Worm (Caenorhabditis elegans) whole organism, L4 larva: ENCODE results near the gene W01D2.3.

Source experiments
- D1046.2 ChIP-seq: fragments of 200-800 bp; sonication (Bioruptor generic); IDR thresholded peaks from 2 replicates; pipeline ENCODE4 v1.3.6; 2022; ENCODE audit warnings: missing genetic modification characterization, missing compliant biosample characterization
- F10B5.3 ChIP-seq: sonication (generic microtip); optimal IDR thresholded peaks from 2 replicates; lab custom pipeline; 2016; ENCODE audit warnings: mild to moderate bottlenecking, missing genetic modification characterization, missing compliant biosample characterization
- F26F4.8 ChIP-seq: fragments of 200-800 bp; sonication (Bioruptor generic); conservative IDR thresholded peaks from 2 replicates; pipeline ENCODE4 v1.3.6; 2022; ENCODE audit warnings: missing genetic modification characterization, missing compliant biosample characterization
- F49E8.2 ChIP-seq: sonication (generic microtip); optimal IDR thresholded peaks from 2 replicates; lab custom pipeline; 2016; ENCODE audit warnings: missing compliant biosample characterization, mild to moderate bottlenecking, missing genetic modification characterization, borderline replicate concordance
- R02D3.7 ChIP-seq: fragments of 150-350 bp; sonication (generic microtip); optimal IDR thresholded peaks from 3 replicates; lab custom pipeline; 2014; ENCODE audit warnings: missing biosample characterization, missing genetic modification characterization
- T20F7.1 ChIP-seq: fragments of 200-800 bp; sonication (Bioruptor generic); optimal IDR thresholded peaks from 2 replicates; lab custom pipeline; 2018; ENCODE audit warnings: mild to moderate bottlenecking, missing genetic modification characterization, missing compliant biosample characterization
- Y48G9A.11 ChIP-seq: fragments of 200-800 bp; sonication (Bioruptor generic); IDR thresholded peaks from 2 replicates; pipeline ENCODE4 v1.3.6; 2022; ENCODE audit warnings: missing genetic modification reagents, missing genetic modification characterization, missing compliant biosample characterization
- ZK337.2 ChIP-seq: fragments of 200-800 bp; sonication (Bioruptor generic); IDR thresholded peaks from 2 replicates; pipeline ENCODE4 v1.3.6; 2022; ENCODE audit warnings: missing genetic modification reagents, missing genetic modification characterization, missing compliant biosample characterization
- ZK546.5 ChIP-seq, 2 experiments: sonication (generic microtip); optimal IDR thresholded peaks; 2 replicates each; lab custom pipeline; 2017; ENCODE audit warnings: missing biosample characterization in 2 of 2, missing genetic modification characterization in 2 of 2
- aha-1 ChIP-seq: fragments of 150-350 bp; peaks from one replicate; lab custom pipeline; 2014; ENCODE audit warnings: missing biosample characterization, missing genetic modification characterization
- aly-2 ChIP-seq: sonication (generic microtip); optimal IDR thresholded peaks from 2 replicates; lab custom pipeline; 2018; ENCODE audit warnings: missing biosample characterization, missing genetic modification characterization
- ama-1 ChIP-seq: fragments of 150-350 bp; optimal IDR thresholded peaks from 2 replicates; lab custom pipeline; 2014; ENCODE audit warnings: inconsistent platforms, mixed read lengths
- arid-1 ChIP-seq: fragments of 200-800 bp; sonication (Bioruptor generic); conservative IDR thresholded peaks from 2 replicates; pipeline ENCODE4 v1.3.6; 2022; ENCODE audit warnings: missing genetic modification reagents, missing genetic modification characterization, missing compliant biosample characterization
- ceh-20 ChIP-seq: fragments of 200-800 bp; sonication (Bioruptor generic); IDR thresholded peaks from 2 replicates; pipeline ENCODE4 v1.3.6; 2022; ENCODE audit warnings: missing genetic modification reagents, missing genetic modification characterization, missing compliant biosample characterization
- ceh-28 ChIP-seq: fragments of 150-350 bp; optimal IDR thresholded peaks from 2 replicates; lab custom pipeline; 2014; ENCODE audit warnings: missing biosample characterization, missing genetic modification reagents, missing genetic modification characterization
- ceh-62 ChIP-seq: sonication (generic microtip); optimal IDR thresholded peaks from 2 replicates; lab custom pipeline; 2017; ENCODE audit warnings: missing biosample characterization, missing genetic modification characterization
- cey-2 ChIP-seq: sonication (generic microtip); optimal IDR thresholded peaks from 3 replicates; lab custom pipeline; 2017; ENCODE audit warnings: missing genetic modification characterization, mild to moderate bottlenecking, missing compliant biosample characterization, antibody characterized with exemption, borderline replicate concordance; ENCODE audit not compliant: insufficient read depth
- daf-12 ChIP-seq: fragments of 150-350 bp; optimal IDR thresholded peaks from 2 replicates; lab custom pipeline; 2014; ENCODE audit warnings: missing biosample characterization, missing genetic modification reagents, missing genetic modification characterization
- daf-19 ChIP-seq: fragments of 200-800 bp; sonication (Bioruptor generic); conservative IDR thresholded peaks from 2 replicates; pipeline ENCODE4 v1.3.6; 2022; ENCODE audit warnings: missing genetic modification characterization, missing compliant biosample characterization
- dmd-6 ChIP-seq: fragments of 200-800 bp; sonication (Bioruptor generic); IDR thresholded peaks from 2 replicates; pipeline ENCODE4 v1.3.6; 2022; ENCODE audit warnings: missing genetic modification reagents, missing genetic modification characterization, missing compliant biosample characterization
- duxl-1 ChIP-seq: sonication (generic microtip); optimal IDR thresholded peaks from 2 replicates; lab custom pipeline; 2016; ENCODE audit warnings: mild to moderate bottlenecking, missing genetic modification characterization, moderate library complexity, missing compliant biosample characterization; ENCODE audit not compliant: poor library complexity
- dve-1 ChIP-seq: sonication (generic microtip); optimal IDR thresholded peaks from 2 replicates; lab custom pipeline; 2017; ENCODE audit warnings: antibody characterized with exemption, mild to moderate bottlenecking, missing genetic modification characterization, missing compliant biosample characterization; ENCODE audit not compliant: insufficient read depth
- gei-8 ChIP-seq: fragments of 200-800 bp; sonication (Bioruptor generic); optimal IDR thresholded peaks from 2 replicates; lab custom pipeline; 2018; ENCODE audit warnings: mild to moderate bottlenecking, missing genetic modification characterization, missing compliant biosample characterization
- hif-1 ChIP-seq, 2 experiments: sonication (generic microtip); optimal IDR thresholded peaks; 2 replicates each; lab custom pipeline; 2016 to 2017; ENCODE audit warnings: missing compliant biosample characterization in 2 of 2, missing genetic modification characterization in 2 of 2, missing genetic modification reagents in 2 of 2, missing genotype in 2 of 2, mild to moderate bottlenecking in 1 of 2
- hlh-11 ChIP-seq: fragments of 200-800 bp; sonication (Bioruptor generic); optimal IDR thresholded peaks from 2 replicates; lab custom pipeline; 2018; ENCODE audit warnings: mild to moderate bottlenecking, missing genetic modification characterization, missing compliant biosample characterization
- hlh-30 ChIP-seq: sonication (generic microtip); optimal IDR thresholded peaks from 2 replicates; lab custom pipeline; 2017; ENCODE audit warnings: antibody characterized with exemption, mild to moderate bottlenecking, missing genetic modification characterization, missing compliant biosample characterization; ENCODE audit not compliant: insufficient read depth
- hmg-1.1 ChIP-seq: fragments of 200-800 bp; sonication (Bioruptor generic); IDR thresholded peaks from 2 replicates; pipeline ENCODE4 v1.3.6; 2022; ENCODE audit warnings: missing genetic modification reagents, missing genetic modification characterization, missing compliant biosample characterization
- lin-1 ChIP-seq: fragments of 200-800 bp; sonication (Bioruptor generic); IDR thresholded peaks from 2 replicates; pipeline ENCODE4 v1.3.6; 2022; ENCODE audit warnings: missing genetic modification reagents, missing genetic modification characterization, missing compliant biosample characterization
- lin-38 ChIP-seq: fragments of 200-800 bp; sonication (Bioruptor generic); IDR thresholded peaks from 2 replicates; pipeline ENCODE4 v1.3.6; 2022; ENCODE audit warnings: missing genetic modification reagents, missing genetic modification characterization, missing compliant biosample characterization
- lin-39 ChIP-seq: fragments of 150-350 bp; optimal IDR thresholded peaks from 2 replicates; lab custom pipeline; 2014; ENCODE audit warnings: missing biosample characterization, missing genetic modification reagents, missing genetic modification characterization
- lir-3 ChIP-seq: sonication (generic microtip); optimal IDR thresholded peaks from 2 replicates; lab custom pipeline; 2016; ENCODE audit warnings: mild to moderate bottlenecking, missing genetic modification characterization, missing compliant biosample characterization
- lsy-2 ChIP-seq, 2 experiments: fragments of 150-350 bp in 1 of 2; sonication (generic microtip) in 1 of 2; optimal IDR thresholded peaks; 2 replicates each; lab custom pipeline; 2014 to 2017; ENCODE audit warnings: missing biosample characterization in 2 of 2, missing genetic modification characterization in 2 of 2
- madf-5 ChIP-seq, 2 experiments: fragments of 200-800 bp; sonication (Bioruptor generic); IDR thresholded peaks; 2 replicates each; pipeline ENCODE4 v1.3.6; 2022; ENCODE audit warnings: missing compliant biosample characterization in 2 of 2, missing genetic modification characterization in 2 of 2
- mdl-1 ChIP-seq, 2 experiments: fragments of 150-350 bp in 1 of 2; sonication (generic microtip) in 1 of 2; optimal IDR thresholded peaks; 2 replicates each; lab custom pipeline; 2014 to 2017; ENCODE audit warnings: missing biosample characterization in 2 of 2, missing genetic modification characterization in 2 of 2
- mxl-3 ChIP-seq: fragments of 200-800 bp; sonication (Bioruptor generic); optimal IDR thresholded peaks from 2 replicates; lab custom pipeline; 2018; ENCODE audit warnings: mild to moderate bottlenecking, missing genetic modification characterization, missing compliant biosample characterization
- nhr-111 ChIP-seq: fragments of 200-800 bp; sonication (Bioruptor generic); optimal IDR thresholded peaks from 2 replicates; lab custom pipeline; 2018; ENCODE audit warnings: mild to moderate bottlenecking, missing genetic modification characterization, missing compliant biosample characterization
- nhr-237 ChIP-seq: sonication (generic microtip); optimal IDR thresholded peaks from 2 replicates; lab custom pipeline; 2017; ENCODE audit warnings: missing biosample characterization, missing genetic modification characterization
- nhr-6 ChIP-seq: fragments of 150-350 bp; optimal IDR thresholded peaks from 2 replicates; lab custom pipeline; 2014; ENCODE audit warnings: missing biosample characterization, missing genetic modification characterization
- php-3 ChIP-seq: fragments of 200-800 bp; sonication (Bioruptor generic); IDR thresholded peaks from 2 replicates; pipeline ENCODE4 v1.3.6; 2022; ENCODE audit warnings: missing genetic modification reagents, missing genetic modification characterization, missing compliant biosample characterization
- pqm-1 ChIP-seq: sonication (generic microtip); optimal IDR thresholded peaks from 2 replicates; lab custom pipeline; 2017; ENCODE audit warnings: missing biosample characterization, missing genetic modification characterization
- rbr-2 ChIP-seq: sonication (generic microtip); optimal IDR thresholded peaks from 2 replicates; lab custom pipeline; 2016; ENCODE audit warnings: missing genotype, missing genetic modification characterization, missing compliant biosample characterization
- saeg-2 ChIP-seq: fragments of 200-800 bp; sonication (Bioruptor generic); IDR thresholded peaks from 2 replicates; pipeline ENCODE4 v1.3.6; 2022; ENCODE audit warnings: missing genetic modification reagents, missing genetic modification characterization, missing compliant biosample characterization
- sdz-12 ChIP-seq: fragments of 200-800 bp; sonication (Bioruptor generic); optimal IDR thresholded peaks from 2 replicates; lab custom pipeline; 2018; ENCODE audit warnings: mild to moderate bottlenecking, missing genetic modification characterization, missing compliant biosample characterization
- set-16 ChIP-seq: fragments of 200-800 bp; sonication (Bioruptor generic); IDR thresholded peaks from 2 replicates; pipeline ENCODE4 v1.3.6; 2022; ENCODE audit warnings: missing genetic modification reagents, missing genetic modification characterization, missing compliant biosample characterization
- spr-1 ChIP-seq: sonication (generic microtip); optimal IDR thresholded peaks from 2 replicates; lab custom pipeline; 2016; ENCODE audit warnings: mild to moderate bottlenecking, missing genetic modification characterization, missing compliant biosample characterization
- spr-3 ChIP-seq: fragments of 200-800 bp; sonication (Bioruptor generic); optimal IDR thresholded peaks from 2 replicates; lab custom pipeline; 2018; ENCODE audit warnings: mild to moderate bottlenecking, missing genetic modification characterization, missing compliant biosample characterization
- tra-1 ChIP-seq: fragments of 200-800 bp; sonication (Bioruptor generic); IDR thresholded peaks from 2 replicates; pipeline ENCODE4 v1.3.6; 2022; ENCODE audit warnings: missing genetic modification reagents, missing genetic modification characterization, missing compliant biosample characterization
- unc-130 ChIP-seq: sonication (generic microtip); optimal IDR thresholded peaks from 2 replicates; lab custom pipeline; 2016; ENCODE audit warnings: missing genetic modification reagents, missing genetic modification characterization, missing compliant biosample characterization
- unc-39 ChIP-seq: sonication (generic microtip); optimal IDR thresholded peaks from 2 replicates; lab custom pipeline; 2017; ENCODE audit warnings: missing biosample characterization, missing genetic modification characterization
- vab-7 ChIP-seq: fragments of 200-800 bp; sonication (Bioruptor generic); IDR thresholded peaks from 2 replicates; pipeline ENCODE4 v1.3.6; 2022; ENCODE audit warnings: missing genetic modification reagents, missing genetic modification characterization, missing compliant biosample characterization
- zip-2 ChIP-seq: fragments of 150-350 bp; optimal IDR thresholded peaks from 2 replicates; lab custom pipeline; 2014; ENCODE audit warnings: missing biosample characterization, missing genetic modification characterization
- ztf-11 ChIP-seq: fragments of 150-350 bp; optimal IDR thresholded peaks from 2 replicates; lab custom pipeline; 2014; ENCODE audit warnings: missing biosample characterization, missing genetic modification characterization

The W01D2.3 gene

DNA sequence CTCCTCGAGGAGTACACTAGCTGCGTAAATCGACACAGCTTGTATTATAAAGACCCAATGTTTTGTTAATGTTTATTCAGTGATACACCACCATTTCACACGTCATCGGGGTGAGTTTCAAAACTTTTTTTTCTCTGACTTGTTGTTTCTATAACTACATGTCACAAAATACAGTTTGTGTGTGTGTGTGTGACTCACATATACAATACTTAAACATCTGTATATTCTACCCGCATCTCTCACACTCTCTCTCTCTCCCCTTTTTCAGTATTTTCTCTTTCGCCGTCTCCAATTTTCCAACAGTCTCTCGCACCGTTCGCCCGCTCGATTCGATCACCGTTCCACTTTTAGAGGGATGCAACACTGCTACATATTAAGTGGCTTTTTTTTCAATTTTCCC, 7.4 kb upstream of the W01D2.3 start (continued):
- TF ChIP-seq hif-1 (tag; optimal IDR thresholded peaks at IDR 0.05; lab: Kevin White, UChicago) (no peak), ceh-28 (tag; lab: Kevin White, UChicago) (no peak), lin-38 (GFP tag; lab: Robert Waterston, UW) (no peak), nhr-6 (tag; lab: Kevin White, UChicago) (peak; percentile 64), lin-39 (no peak), aha-1 (tag; lab: Kevin White, UChicago) (no peak), lin-1 (GFP tag; lab: Robert Waterston, UW) (no peak), vab-7 (GFP tag; lab: Robert Waterston, UW) (no peak), R02D3.7 (tag; lab: Kevin White, UChicago) (peak; percentile 11), lir-3 (tag; lab: Kevin White, UChicago) (no peak), ceh-20 (GFP tag; lab: Robert Waterston, UW) (no peak), tra-1 (GFP tag; lab: Robert Waterston, UW) (no peak), ZK546.5 (tag; optimal IDR thresholded peaks at IDR 0.05; lab: Kevin White, UChicago) (no peak), hlh-11 (tag; lab: Kevin White, UChicago) (peak; percentile 79), hlh-30 (tag; lab: Kevin White, UChicago) (peak; percentile 28), arid-1 (GFP tag; lab: Robert Waterston, UW) (no peak), lsy-2 (tag; optimal IDR thresholded peaks at IDR 0.05; lab: Kevin White, UChicago) (peak in 1 of 2 experiments; percentile 3), nhr-111 (GFP tag; lab: Kevin White, UChicago) (no peak), rbr-2 (tag; lab: Kevin White, UChicago) (no peak), F49E8.2 (tag; lab: Kevin White, UChicago) (no peak), daf-12 (tag; lab: Kevin White, UChicago) (no peak), ceh-62 (tag; lab: Kevin White, UChicago) (no peak), spr-3 (no peak), dmd-6 (GFP tag; lab: Robert Waterston, UW) (peak; percentile 71), gei-8 (GFP tag; lab: Kevin White, UChicago) (no peak), mxl-3 (GFP tag; lab: Kevin White, UChicago) (no peak), F26F4.8 (no peak), Y48G9A.11 (GFP tag; lab: Robert Waterston, UW) (no peak), unc-130 (GFP tag; lab: Kevin White, UChicago) (no peak), daf-19 (no peak), saeg-2 (GFP tag; lab: Robert Waterston, UW) (no peak), cey-2 (tag; lab: Kevin White, UChicago) (no peak), aly-2 (no peak), T20F7.1 (no peak), mdl-1 (tag; optimal IDR thresholded peaks at IDR 0.05; lab: Kevin White, UChicago) (peak in 1 of 2 experiments; percentile 27), D1046.2 (no peak), ztf-11 (tag; lab: Kevin White, UChicago) (no peak), ZK337.2 (GFP tag; lab: Robert Waterston, UW) (no peak), sdz-12 (GFP tag; lab: Kevin White, UChicago) (no peak), zip-2 (tag; lab: Kevin White, UChicago) (no peak), spr-1 (tag; lab: Kevin White, UChicago) (no peak), dve-1 (tag; lab: Kevin White, UChicago) (peak; percentile 87), duxl-1 (tag; lab: Kevin White, UChicago) (peak; percentile 1), php-3 (GFP tag; lab: Robert Waterston, UW) (no peak), nhr-237 (tag; lab: Kevin White, UChicago) (no peak), madf-5 (GFP tag; IDR thresholded peaks at IDR 0.05; lab: Robert Waterston, UW) (no peak), set-16 (GFP tag; lab: Robert Waterston, UW) (no peak), hmg-1.1 (GFP tag; lab: Robert Waterston, UW) (no peak), unc-39 (tag; lab: Kevin White, UChicago) (no peak), pqm-1 (tag; lab: Kevin White, UChicago) (peak; percentile 30), ama-1 (no peak), F10B5.3 (tag; lab: Kevin White, UChicago) (no peak)
